Worm (Caenorhabditis elegans) whole organism, mixed stage, embryonic: Measurements from ENCODE around the gene ddx-19.

Experiments used
- mep-1 ChIP-seq: fragments of 150-350 bp; optimal IDR thresholded peaks from 2 replicates; lab custom pipeline; 2017; ENCODE audit warnings: missing biosample characterization, missing genetic modification reagents, missing genetic modification characterization, inconsistent platforms
- nhr-28 ChIP-seq: fragments of 150-350 bp; optimal IDR thresholded peaks from 2 replicates; lab custom pipeline; 2014; ENCODE audit warnings: missing biosample characterization, missing genetic modification characterization
- snpc-4 ChIP-seq: fragments of 150-350 bp; optimal IDR thresholded peaks from 2 replicates; lab custom pipeline; 2014; ENCODE audit warnings: missing biosample characterization, missing genetic modification characterization
- unc-62 ChIP-seq: fragments of 150-350 bp; optimal IDR thresholded peaks from 2 replicates; lab custom pipeline; 2014; ENCODE audit warnings: missing biosample characterization, missing genetic modification reagents, missing genetic modification characterization
- ztf-11 ChIP-seq: fragments of 150-350 bp; optimal IDR thresholded peaks from 2 replicates; lab custom pipeline; 2014; ENCODE audit warnings: missing biosample characterization, missing genetic modification characterization

ce11 chrII:8848984-8849383, 35.7 kb upstream of the ddx-19 start:
- TF ChIP-seq nhr-28 (tag; lab: Kevin White, UChicago) (no peak), mep-1 (tag; lab: Kevin White, UChicago) (no peak), unc-62 (GFP tag; lab: Kevin White, UChicago) (no peak), ztf-11 (no peak), snpc-4 (tag; lab: Kevin White, UChicago) (no peak)
